Fruit fly (Drosophila melanogaster) S2 (cell line): ENCODE results near the gene Alr.

Experiments
- CG8478 ChIP-seq: fragments of >200 bp; optimal IDR thresholded peaks from 2 replicates; lab custom pipeline; 2018
- CTCF ChIP-seq, 2 experiments: fragments of >200 bp; optimal IDR thresholded peaks; 2 replicates each; lab custom pipeline; 2018

dm6 chrX:19784875-19785274 is 36.8 kb downstream of the Alr start:
- TF ChIP-seq CTCF (optimal IDR thresholded peaks at IDR 0.05; lab: Kevin White, UChicago) (no peak), CG8478 (lab: Kevin White, UChicago) (no peak)
